Fruit fly (Drosophila melanogaster) whole organism, embryonic: ENCODE data around the gene hry.

Experiments
- B-H1 ChIP-seq: fragments of 200-800 bp; sonication (Bioruptor generic); IDR thresholded peaks from 3 replicates; pipeline ENCODE4 v1.3.6; 2022; ENCODE audit warnings: missing biosample characterization, missing genetic modification characterization
- CG10431 ChIP-seq: fragments of 200-800 bp; sonication (Bioruptor generic); optimal IDR thresholded peaks from 3 replicates; lab custom pipeline; 2018; ENCODE audit warnings: missing biosample characterization, mild to moderate bottlenecking, missing genetic modification characterization
- CG10462 ChIP-seq: fragments of 200-800 bp; sonication (Bioruptor generic); optimal IDR thresholded peaks from 2 replicates; lab custom pipeline; 2016; ENCODE audit warnings: missing biosample characterization, missing genetic modification characterization
- CG11504 ChIP-seq: fragments of 200-800 bp; sonication (Bioruptor generic); optimal IDR thresholded peaks from 3 replicates; lab custom pipeline; 2019; ENCODE audit warnings: missing biosample characterization, mild to moderate bottlenecking, missing genetic modification characterization, moderate library complexity
- CG11560 ChIP-seq: fragments of 200-800 bp; sonication (Bioruptor generic); IDR thresholded peaks from 3 replicates; pipeline ENCODE4 v1.3.6; 2022; ENCODE audit warnings: missing biosample characterization, missing genetic modification characterization
- CG1529 ChIP-seq: fragments of 200-800 bp; sonication (Bioruptor generic); optimal IDR thresholded peaks from 3 replicates; lab custom pipeline; 2018; ENCODE audit warnings: missing biosample characterization, missing genetic modification characterization
- CG1603 ChIP-seq: fragments of 200-800 bp; sonication (Bioruptor generic); optimal IDR thresholded peaks from 2 replicates; lab custom pipeline; 2019; ENCODE audit warnings: missing biosample characterization, mild to moderate bottlenecking, missing genetic modification characterization, moderate library complexity
- CG1647 ChIP-seq: fragments of 200-800 bp; sonication (Bioruptor generic); optimal IDR thresholded peaks from 3 replicates; lab custom pipeline; 2016; ENCODE audit warnings: missing biosample characterization, missing genetic modification characterization
- CG16779 ChIP-seq: fragments of 200-800 bp; sonication (Bioruptor generic); IDR thresholded peaks from 2 replicates; pipeline ENCODE4 v1.3.6; 2022; ENCODE audit warnings: missing biosample characterization, missing genetic modification characterization
- CG18011 ChIP-seq: fragments of 200-800 bp; sonication (Bioruptor generic); optimal IDR thresholded peaks from 2 replicates; lab custom pipeline; 2017; ENCODE audit warnings: missing biosample characterization, missing genetic modification characterization, mild to moderate bottlenecking, moderate library complexity, missing genotype
- CG18262 ChIP-seq: fragments of 200-800 bp; optimal IDR thresholded peaks from 3 replicates; lab custom pipeline; 2019; ENCODE audit warnings: missing biosample characterization, mild to moderate bottlenecking, missing genetic modification characterization, moderate library complexity
- CG2120 ChIP-seq: fragments of 200-800 bp; sonication (Bioruptor generic); optimal IDR thresholded peaks from 3 replicates; lab custom pipeline; 2016; ENCODE audit warnings: missing biosample characterization, missing genetic modification characterization
- CG30020 ChIP-seq: fragments of 200-800 bp; optimal IDR thresholded peaks from 2 replicates; lab custom pipeline; 2019; ENCODE audit warnings: missing biosample characterization, mild to moderate bottlenecking, missing genetic modification characterization, moderate library complexity
- CG5953 ChIP-seq: fragments of 200-800 bp; sonication (Bioruptor generic); IDR thresholded peaks from 2 replicates; pipeline ENCODE4 v1.3.6; 2022; ENCODE audit warnings: missing biosample characterization, missing genetic modification characterization
- CG6791 ChIP-seq: fragments of 200-800 bp; sonication (Bioruptor generic); IDR thresholded peaks from 3 replicates; pipeline ENCODE4 v1.3.6; 2022; ENCODE audit warnings: missing biosample characterization, missing genetic modification characterization; ENCODE audit not compliant: partially characterized antibody
- CG8281 ChIP-seq: fragments of 200-800 bp; sonication (Bioruptor generic); optimal IDR thresholded peaks from 2 replicates; lab custom pipeline; 2018; ENCODE audit warnings: missing biosample characterization, mild to moderate bottlenecking, missing genetic modification characterization, moderate library complexity
- CG9215 ChIP-seq: fragments of 200-800 bp; sonication (Bioruptor generic); IDR thresholded peaks from 2 replicates; pipeline ENCODE4 v1.3.6; 2022; ENCODE audit warnings: missing biosample characterization, missing genetic modification characterization
- CG9609 ChIP-seq: fragments of 200-800 bp; sonication (Bioruptor generic); optimal IDR thresholded peaks from 3 replicates; lab custom pipeline; 2016; ENCODE audit warnings: missing biosample characterization, missing genetic modification characterization
- CkIIα-i1 ChIP-seq: fragments of 200-800 bp; sonication (Bioruptor generic); IDR thresholded peaks from 2 replicates; pipeline ENCODE4 v1.3.6; 2022; ENCODE audit warnings: missing biosample characterization, missing genetic modification characterization
- D19A ChIP-seq: fragments of 200-800 bp; optimal IDR thresholded peaks from 3 replicates; lab custom pipeline; 2019; ENCODE audit warnings: missing biosample characterization, mild to moderate bottlenecking, missing genetic modification characterization, moderate library complexity
- Dad ChIP-seq: fragments of 200-800 bp; sonication (Bioruptor generic); optimal IDR thresholded peaks from 3 replicates; lab custom pipeline; 2016; ENCODE audit warnings: missing biosample characterization, missing genetic modification characterization
- Elba2 ChIP-seq: fragments of 200-800 bp; sonication (Bioruptor generic); optimal IDR thresholded peaks from 3 replicates; lab custom pipeline; 2016; ENCODE audit warnings: missing biosample characterization, missing genetic modification characterization
- Fer3 ChIP-seq: fragments of 200-800 bp; sonication (Bioruptor generic); optimal IDR thresholded peaks from 2 replicates; lab custom pipeline; 2018; ENCODE audit warnings: missing biosample characterization, mild to moderate bottlenecking, missing genetic modification characterization, moderate library complexity
- GATAe ChIP-seq: fragments of 200-800 bp; sonication (Bioruptor generic); conservative IDR thresholded peaks from 2 replicates; pipeline ENCODE4 v1.3.6; 2022; ENCODE audit warnings: missing biosample characterization, missing genetic modification characterization
- Hand ChIP-seq: fragments of 200-800 bp; sonication (Bioruptor generic); optimal IDR thresholded peaks from 2 replicates; lab custom pipeline; 2017; ENCODE audit warnings: mild to moderate bottlenecking, missing biosample characterization, missing genetic modification reagents, missing genetic modification characterization
- Hsf ChIP-seq: fragments of 200-800 bp; sonication (Bioruptor generic); optimal IDR thresholded peaks from 3 replicates; lab custom pipeline; 2016; ENCODE audit warnings: missing biosample characterization, missing genetic modification characterization
- Lhr ChIP-seq: fragments of 200-800 bp; sonication (Bioruptor generic); optimal IDR thresholded peaks from 3 replicates; lab custom pipeline; 2017; ENCODE audit warnings: mild to moderate bottlenecking, missing biosample characterization, missing genetic modification reagents, missing genetic modification characterization
- Mad ChIP-seq: fragments of 200-800 bp; sonication (Bioruptor generic); optimal IDR thresholded peaks from 2 replicates; lab custom pipeline; 2016; ENCODE audit warnings: missing biosample characterization, missing genetic modification characterization
- Mrtf ChIP-seq: fragments of 200-800 bp; sonication (Bioruptor generic); IDR thresholded peaks from 3 replicates; pipeline ENCODE4 v1.3.6; 2022; ENCODE audit warnings: missing biosample characterization, missing genetic modification characterization
- NC2β ChIP-seq: fragments of 200-800 bp; sonication (Bioruptor generic); optimal IDR thresholded peaks from 2 replicates; lab custom pipeline; 2016; ENCODE audit warnings: missing biosample characterization, missing genetic modification characterization
- NFAT ChIP-seq: fragments of 200-800 bp; sonication (Bioruptor generic); IDR thresholded peaks from 2 replicates; pipeline ENCODE4 v1.3.6; 2022; ENCODE audit warnings: missing biosample characterization, missing genetic modification characterization
- Oli ChIP-seq: fragments of 200-800 bp; sonication (Bioruptor generic); optimal IDR thresholded peaks from 2 replicates; lab custom pipeline; 2018; ENCODE audit warnings: missing biosample characterization, mild to moderate bottlenecking, missing genetic modification characterization, moderate library complexity
- Poxn ChIP-seq: fragments of 200-800 bp; sonication (Bioruptor generic); IDR thresholded peaks from 2 replicates; pipeline ENCODE4 v1.3.6; 2022; ENCODE audit warnings: missing biosample characterization, missing genetic modification characterization
- Ptx1 ChIP-seq: fragments of 200-800 bp; sonication (Bioruptor generic); IDR thresholded peaks from 2 replicates; pipeline ENCODE4 v1.3.6; 2022; ENCODE audit warnings: missing biosample characterization, missing genetic modification characterization
- Scr ChIP-seq: fragments of 200-800 bp; sonication (Bioruptor generic); IDR thresholded peaks from 2 replicates; pipeline ENCODE4 v1.3.6; 2022; ENCODE audit warnings: missing biosample characterization, missing genetic modification characterization; ENCODE audit not compliant: partially characterized antibody
- abd-A ChIP-seq: fragments of 200-800 bp; sonication (Bioruptor generic); optimal IDR thresholded peaks from 3 replicates; lab custom pipeline; 2019; ENCODE audit warnings: missing biosample characterization, mild to moderate bottlenecking, missing genetic modification characterization, moderate library complexity
- ase ChIP-seq: fragments of 200-800 bp; sonication (Bioruptor generic); IDR thresholded peaks from 3 replicates; pipeline ENCODE4 v1.3.6; 2022; ENCODE audit warnings: missing biosample characterization, missing genetic modification characterization
- gcm ChIP-seq: fragments of 200-800 bp; sonication (Bioruptor generic); optimal IDR thresholded peaks from 2 replicates; lab custom pipeline; 2019; ENCODE audit warnings: missing biosample characterization, mild to moderate bottlenecking, missing genetic modification characterization, moderate library complexity
- h ChIP-seq: fragments of >200 bp; optimal IDR thresholded peaks from 2 replicates; lab custom pipeline; 2017
- hth ChIP-seq: fragments of >200 bp; optimal IDR thresholded peaks from 2 replicates; lab custom pipeline; 2017; ENCODE audit warnings: inconsistent platforms
- insv ChIP-seq, 2 experiments: fragments of 200-800 bp; sonication (Bioruptor generic); optimal IDR thresholded peaks; 3 replicates each; lab custom pipeline; 2016 to 2018; ENCODE audit warnings: missing biosample characterization in 2 of 2, missing genetic modification characterization in 2 of 2
- lab ChIP-seq: fragments of 200-800 bp; sonication (Bioruptor generic); optimal IDR thresholded peaks from 3 replicates; lab custom pipeline; 2017; ENCODE audit warnings: missing biosample characterization, missing genetic modification characterization, mild to moderate bottlenecking, moderate library complexity, missing genetic modification reagents
- maf-S ChIP-seq: fragments of 200-800 bp; sonication (Bioruptor generic); optimal IDR thresholded peaks from 2 replicates; lab custom pipeline; 2016; ENCODE audit warnings: missing biosample characterization, missing genetic modification characterization
- nom ChIP-seq: fragments of 200-800 bp; sonication (Bioruptor generic); optimal IDR thresholded peaks from 2 replicates; lab custom pipeline; 2017; ENCODE audit warnings: missing biosample characterization, missing genetic modification characterization, mild to moderate bottlenecking, moderate library complexity, missing genetic modification reagents
- org-1 ChIP-seq: fragments of 200-800 bp; sonication (Bioruptor generic); optimal IDR thresholded peaks from 2 replicates; lab custom pipeline; 2017; ENCODE audit warnings: missing biosample characterization, missing genetic modification characterization
- ranshi ChIP-seq: fragments of 200-800 bp; sonication (Bioruptor generic); IDR thresholded peaks from 2 replicates; pipeline ENCODE4 v1.3.6; 2022; ENCODE audit warnings: missing biosample characterization, missing genetic modification characterization
- row ChIP-seq: fragments of 200-800 bp; sonication (Bioruptor generic); IDR thresholded peaks from 3 replicates; pipeline ENCODE4 v1.3.6; 2022; ENCODE audit warnings: missing biosample characterization, missing genetic modification characterization
- sens-2 ChIP-seq: fragments of 200-800 bp; sonication (Bioruptor generic); IDR thresholded peaks from 2 replicates; pipeline ENCODE4 v1.3.6; 2022; ENCODE audit warnings: missing biosample characterization, missing genetic modification characterization
- seq ChIP-seq: fragments of 200-800 bp; sonication (Bioruptor generic); IDR thresholded peaks from 2 replicates; pipeline ENCODE4 v1.3.6; 2022; ENCODE audit warnings: missing biosample characterization, missing genetic modification characterization
- slbo ChIP-seq: fragments of 200-800 bp; sonication (Bioruptor generic); IDR thresholded peaks from 2 replicates; pipeline ENCODE4 v1.3.6; 2022; ENCODE audit warnings: missing biosample characterization, missing genetic modification characterization
- slou ChIP-seq: fragments of 200-800 bp; sonication (Bioruptor generic); optimal IDR thresholded peaks from 3 replicates; lab custom pipeline; 2016; ENCODE audit warnings: missing biosample characterization, missing genetic modification characterization

hry gene

DNA sequence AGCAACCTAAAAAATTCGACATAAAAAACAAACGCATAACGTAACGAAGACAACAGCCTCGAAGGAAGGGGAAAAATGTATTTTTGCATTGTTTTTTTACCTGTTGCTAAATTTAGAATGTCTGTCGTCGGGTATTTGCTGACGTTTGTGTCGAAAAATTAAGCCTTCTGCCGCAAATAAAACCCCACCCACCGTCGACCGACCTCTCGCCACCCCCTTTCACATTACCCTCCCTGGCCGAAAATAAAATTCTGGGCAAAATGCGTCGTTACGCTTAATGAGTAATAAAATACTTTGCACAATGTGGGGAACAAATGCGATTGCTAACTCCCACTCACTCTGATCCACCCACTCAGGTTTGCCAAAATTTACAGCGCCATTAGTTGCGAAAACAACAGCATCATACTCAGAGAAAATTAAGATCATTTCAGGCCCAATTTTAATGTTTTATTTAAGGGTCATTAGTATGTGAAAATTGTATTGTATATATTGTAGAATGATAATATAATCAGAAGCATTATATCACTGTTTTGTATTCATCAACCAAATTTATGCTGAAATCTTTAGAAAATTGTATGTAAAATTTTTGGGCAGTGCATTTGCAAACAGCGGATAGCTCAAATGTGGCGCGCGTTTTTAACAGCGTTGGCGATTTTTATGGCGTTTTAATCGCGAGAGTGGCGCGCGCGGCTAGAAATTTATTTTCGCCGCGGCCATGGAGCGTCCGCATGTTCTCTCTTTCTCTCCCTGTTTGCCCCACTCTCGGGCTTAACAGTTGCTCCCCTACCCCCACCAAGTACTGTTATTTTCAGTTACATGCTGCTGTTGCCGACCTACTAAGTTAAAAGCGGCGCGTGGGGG, 3.1 kb upstream of the hry start (continued):
- TF ChIP-seq row (peak; percentile 63), Hsf (GFP tag; lab: Kevin White, UChicago) (peak; percentile 37), ranshi (peak; percentile 56), CG9215 (GFP tag; lab: Robert Waterston, UW) (peak; percentile 31; the same call in 1 of the 2 replicates), CG2120 (peak; percentile 86), Mad (GFP tag; lab: Kevin White, UChicago) (no peak), B-H1 (GFP tag; lab: Robert Waterston, UW) (no peak), CG30020 (tag; lab: Kevin White, UChicago) (no peak), slou (GFP tag; lab: Kevin White, UChicago) (no peak), CG8281 (tag; lab: Kevin White, UChicago) (no peak), gcm (no peak), CG1603 (tag; lab: Kevin White, UChicago) (peak; percentile 23), CG10431 (GFP tag; lab: Kevin White, UChicago) (no peak), Scr (GFP tag; lab: Robert Waterston, UW) (no peak), abd-A (tag; lab: Kevin White, UChicago) (no peak), Elba2 (no peak), CkIIα-i1 (no peak), Ptx1 (GFP tag; lab: Robert Waterston, UW) (no peak; the same call in 1 of the 2 replicates), Hand (peak; percentile 36), hth (lab: Kevin White, UChicago) (no peak), nom (GFP tag; lab: Kevin White, UChicago) (no peak), insv (GFP tag; optimal IDR thresholded peaks at IDR 0.05; lab: Kevin White, UChicago) (no peak), Oli (tag; lab: Kevin White, UChicago) (peak; percentile 54), sens-2 (GFP tag; lab: Robert Waterston, UW) (no peak), Mrtf (GFP tag; lab: Robert Waterston, UW) (no peak), seq (GFP tag; lab: Robert Waterston, UW) (no peak), maf-S (GFP tag; lab: Kevin White, UChicago) (peak; percentile 21), CG11560 (tag; lab: Robert Waterston, UW) (no peak), CG11504 (peak; percentile 24), NFAT (no peak), slbo (GFP tag; lab: Robert Waterston, UW) (peak; percentile 77), GATAe (GFP tag; lab: Robert Waterston, UW) (no peak), ase (no peak), Lhr (no peak), Dad (GFP tag; lab: Kevin White, UChicago) (no peak), CG16779 (GFP tag; lab: Robert Waterston, UW) (no peak), Fer3 (tag; lab: Kevin White, UChicago) (peak; percentile 59), CG1529 (GFP tag; lab: Kevin White, UChicago) (no peak), CG5953 (GFP tag; lab: Robert Waterston, UW) (no peak), CG18262 (tag; lab: Kevin White, UChicago) (no peak), CG1647 (GFP tag; lab: Kevin White, UChicago) (no peak), CG18011 (GFP tag; lab: Kevin White, UChicago) (no peak), Poxn (GFP tag; lab: Robert Waterston, UW) (peak; percentile 37; the same call in 1 of the 2 replicates), D19A (tag; lab: Kevin White, UChicago) (no peak), CG10462 (GFP tag; lab: Kevin White, UChicago) (peak; percentile 18), lab (peak; percentile 70), org-1 (peak; percentile 54), CG6791 (no peak), NC2β (GFP tag; lab: Kevin White, UChicago) (no peak), h (lab: Kevin White, UChicago) (no peak), CG9609 (no peak)
